Fruit fly (Drosophila melanogaster) whole organism, adult: ENCODE results near the gene Nhe1.

Source experiments
- CG12768 ChIP-seq: fragments of 200-800 bp; sonication (Bioruptor generic); optimal IDR thresholded peaks from 2 replicates; lab custom pipeline; 2017; ENCODE audit warnings: missing biosample characterization, missing genetic modification characterization, mild to moderate bottlenecking, moderate library complexity, missing genetic modification reagents
- cnc ChIP-seq, 2 experiments: fragments of >200 bp; optimal IDR thresholded peaks; 2 replicates each; lab custom pipeline; 2017
- pad ChIP-seq: fragments of 200-800 bp; sonication (Bioruptor generic); optimal IDR thresholded peaks from 3 replicates; lab custom pipeline; 2017; ENCODE audit warnings: missing biosample characterization, missing genetic modification characterization, mild to moderate bottlenecking, moderate library complexity, missing genetic modification reagents

DNA sequence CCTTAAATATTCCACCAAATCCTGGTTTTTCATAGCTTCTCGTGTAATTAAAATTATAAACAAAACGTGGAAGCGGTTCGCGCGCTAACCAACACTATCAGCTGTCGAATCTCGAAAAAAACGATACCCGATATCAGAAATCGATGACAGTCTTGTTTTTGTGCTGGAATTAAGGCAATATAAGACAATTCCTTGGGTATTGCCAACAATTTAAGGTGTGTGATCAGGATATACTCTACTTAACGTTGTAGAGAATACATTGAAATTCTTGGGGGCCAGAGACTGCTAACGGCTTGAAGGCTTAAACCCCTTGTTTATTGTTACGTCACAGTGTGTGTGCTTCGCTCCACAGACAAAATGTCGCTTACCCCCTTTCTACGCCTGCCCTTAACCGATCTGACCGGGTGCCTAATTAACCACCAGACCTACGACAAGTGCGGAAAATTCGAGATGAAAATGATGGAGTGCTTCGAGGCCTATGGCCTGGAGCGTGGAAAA, 48.7 kb upstream of the Nhe1 start, which contains the start of gene Pus10:
- TF ChIP-seq cnc (optimal IDR thresholded peaks at IDR 0.05; lab: Kevin White, UChicago) (no peak), pad (GFP tag; lab: Kevin White, UChicago) (peak; percentile 28), CG12768 (peak; percentile 54)
